Fruit fly (Drosophila melanogaster): ENCODE results near the gene CG13949.

The CG13949 gene

dm6 chr2L:837989-838388, 17.1 kb upstream of the CG13949 start (continued):
- TF ChIP-seq vri (GFP tag; optimal IDR thresholded peaks at IDR 0.05) (peak; percentile 14), fkh (GFP tag; optimal IDR thresholded peaks at IDR 0.05) (no peak), eg (GFP tag; IDR thresholded peaks at IDR 0.05) (peak; percentile 93), Eip93F (GFP tag; optimal IDR thresholded peaks at IDR 0.05) (no peak), Eip78C (GFP tag) (peak; percentile 81), CG6854 (GFP tag; optimal IDR thresholded peaks at IDR 0.05) (no peak), CG10669 (GFP tag; optimal IDR thresholded peaks at IDR 0.05) (no peak), Sox102F (GFP tag; optimal IDR thresholded peaks at IDR 0.05) (no peak), lz (GFP tag; optimal IDR thresholded peaks at IDR 0.05) (peak; percentile 4), salr (GFP tag; optimal IDR thresholded peaks at IDR 0.05) (no peak), CG4318 (GFP tag; optimal IDR thresholded peaks at IDR 0.05) (no peak), CG32006 (GFP tag; optimal IDR thresholded peaks at IDR 0.05) (peak; percentile 92), CG11294 (GFP tag; IDR thresholded peaks at IDR 0.05) (peak; percentile 67), Gug (GFP tag; IDR thresholded peaks at IDR 0.05) (peak; percentile 72), CG6276 (GFP tag; optimal IDR thresholded peaks at IDR 0.05) (peak; percentile 67), CG8319 (GFP tag; optimal IDR thresholded peaks at IDR 0.05) (no peak), achi (GFP tag; optimal IDR thresholded peaks at IDR 0.05) (peak; percentile 66), CG15336 (GFP tag; IDR thresholded peaks at IDR 0.05) (peak; percentile 90), Blimp-1 (GFP tag; optimal IDR thresholded peaks at IDR 0.05) (no peak), CG6808 (GFP tag; optimal IDR thresholded peaks at IDR 0.05) (peak; percentile 33), topi (GFP tag; optimal IDR thresholded peaks at IDR 0.05) (no peak), Eip75B (GFP tag; optimal IDR thresholded peaks at IDR 0.05) (peak; percentile 88), CG34406 (GFP tag; optimal IDR thresholded peaks at IDR 0.05) (no peak), ss (GFP tag; optimal IDR thresholded peaks at IDR 0.05) (peak; percentile 18 to 54), spab (GFP tag; optimal IDR thresholded peaks at IDR 0.05) (no peak), Hr39 (GFP tag; optimal IDR thresholded peaks at IDR 0.05) (no peak), CG31627 (GFP tag; optimal IDR thresholded peaks at IDR 0.05) (peak; percentile 35), CG7368 (GFP tag; optimal IDR thresholded peaks at IDR 0.05) (peak; percentile 54), CG6792 (GFP tag; optimal IDR thresholded peaks at IDR 0.05) (peak; percentile 50), net (GFP tag; optimal IDR thresholded peaks at IDR 0.05) (peak; percentile 77), Smox (GFP tag; optimal IDR thresholded peaks at IDR 0.05) (no peak), CG1621 (tag; optimal IDR thresholded peaks at IDR 0.05) (peak; percentile 53), CG8632 (GFP tag; optimal IDR thresholded peaks at IDR 0.05) (no peak)

dm6 chr2L:838786-839185, 16.4 kb upstream of the CG13949 start:
- peak; percentile 29 for TF ChIP-seq Eip78C (GFP tag)
- TF ChIP-seq spab (GFP tag; optimal IDR thresholded peaks at IDR 0.05), result no peak
- no peak for TF ChIP-seq topi (GFP tag; optimal IDR thresholded peaks at IDR 0.05)
- no peak for TF ChIP-seq CG11902 (GFP tag; optimal IDR thresholded peaks at IDR 0.05)

dm6 chr2L:840022-840421, 15.1 kb upstream of the CG13949 start:
- peak in 1 of 2 experiments; percentile 14 for TF ChIP-seq ss (GFP tag; optimal IDR thresholded peaks at IDR 0.05)
- no peak for TF ChIP-seq Sox102F (GFP tag; optimal IDR thresholded peaks at IDR 0.05)
- TF ChIP-seq svp (GFP tag), result peak; percentile 82
- TF ChIP-seq CG15336 (GFP tag; IDR thresholded peaks at IDR 0.05), result no peak
- TF ChIP-seq CG9139 (GFP tag; optimal IDR thresholded peaks at IDR 0.05), result peak; percentile 25
- TF ChIP-seq CG10669 (GFP tag; optimal IDR thresholded peaks at IDR 0.05), result no peak

dm6 chr2L:840716-841115, 14.4 kb upstream of the CG13949 start:
- peak; percentile 12 for TF ChIP-seq Blimp-1 (GFP tag; optimal IDR thresholded peaks at IDR 0.05)
- peak; percentile 26; the same call in 1 of the 3 replicates for TF ChIP-seq eg (GFP tag; IDR thresholded peaks at IDR 0.05)
- TF ChIP-seq Sox102F (GFP tag; optimal IDR thresholded peaks at IDR 0.05), result no peak
- no peak for TF ChIP-seq CG3032 (tag; optimal IDR thresholded peaks at IDR 0.05)
- peak; percentile 49 for TF ChIP-seq Eip78C (GFP tag)
- peak; percentile 29 for TF ChIP-seq CG6276 (GFP tag; optimal IDR thresholded peaks at IDR 0.05)
- peak in 1 of 2 experiments; percentile 9 for TF ChIP-seq ss (GFP tag; optimal IDR thresholded peaks at IDR 0.05)
- peak; percentile 58; the same call in 1 of the 3 replicates for TF ChIP-seq CG8119 (GFP tag; IDR thresholded peaks at IDR 0.05)
- peak; percentile 19; the same call in 1 of the 3 replicates for TF ChIP-seq CG6163 (GFP tag; IDR thresholded peaks at IDR 0.05)

Data from whole organism, prepupa.